Fruit fly (Drosophila melanogaster) whole organism, embryonic: ENCODE results near the gene sws.

Experiments
- ATbp ChIP-seq: fragments of 200-800 bp; sonication (Bioruptor generic); optimal IDR thresholded peaks from 2 replicates; lab custom pipeline; 2017; ENCODE audit warnings: missing biosample characterization, mild to moderate bottlenecking, missing genetic modification characterization, missing genetic modification reagents
- Awh ChIP-seq: fragments of 200-800 bp; sonication (Bioruptor generic); IDR thresholded peaks from 2 replicates; pipeline ENCODE4, ENCODE4 v1.3.6; 2022; ENCODE audit warnings: missing biosample characterization, missing genetic modification characterization
- CG10462 ChIP-seq: fragments of 200-800 bp; sonication (Bioruptor generic); optimal IDR thresholded peaks from 2 replicates; lab custom pipeline; 2016; ENCODE audit warnings: missing biosample characterization, missing genetic modification characterization
- CG10654 ChIP-seq: fragments of 200-800 bp; sonication (Bioruptor generic); optimal IDR thresholded peaks from 2 replicates; lab custom pipeline; 2016; ENCODE audit warnings: missing biosample characterization, missing genetic modification characterization
- CG1603 ChIP-seq: fragments of 200-800 bp; sonication (Bioruptor generic); optimal IDR thresholded peaks from 2 replicates; lab custom pipeline; 2019; ENCODE audit warnings: missing biosample characterization, mild to moderate bottlenecking, missing genetic modification characterization, moderate library complexity
- CG1832 ChIP-seq: fragments of 200-800 bp; sonication (Bioruptor generic); optimal IDR thresholded peaks from 2 replicates; lab custom pipeline; 2017; ENCODE audit warnings: missing biosample characterization, mild to moderate bottlenecking, missing genetic modification characterization, inconsistent platforms
- CG18599 ChIP-seq: fragments of 200-800 bp; sonication (Bioruptor generic); optimal IDR thresholded peaks from 3 replicates; lab custom pipeline; 2017; ENCODE audit warnings: missing biosample characterization, missing genetic modification characterization, mild to moderate bottlenecking, moderate library complexity, missing genetic modification reagents
- CG2875 ChIP-seq: fragments of 200-800 bp; sonication (Bioruptor generic); optimal IDR thresholded peaks from 2 replicates; lab custom pipeline; 2017; ENCODE audit warnings: missing biosample characterization, mild to moderate bottlenecking, missing genetic modification characterization, missing genetic modification reagents
- CG43689 ChIP-seq: fragments of 200-800 bp; sonication (Bioruptor generic); IDR thresholded peaks from 2 replicates; pipeline ENCODE4 v1.3.6; 2022; ENCODE audit warnings: missing biosample characterization, missing genetic modification characterization
- CG4617 ChIP-seq: fragments of 200-800 bp; sonication (Bioruptor generic); optimal IDR thresholded peaks from 3 replicates; lab custom pipeline; 2016; ENCODE audit warnings: missing biosample characterization, missing genetic modification characterization, borderline replicate concordance
- CG7987 ChIP-seq: fragments of 200-800 bp; sonication (Bioruptor generic); optimal IDR thresholded peaks from 2 replicates; lab custom pipeline; 2018; ENCODE audit warnings: missing biosample characterization, mild to moderate bottlenecking, missing genetic modification characterization, moderate library complexity
- CG8388 ChIP-seq: fragments of 200-800 bp; sonication (Bioruptor generic); optimal IDR thresholded peaks from 2 replicates; lab custom pipeline; 2019; ENCODE audit warnings: missing biosample characterization, mild to moderate bottlenecking, missing genetic modification characterization, moderate library complexity
- CG8765 ChIP-seq: fragments of 200-800 bp; sonication (Bioruptor generic); IDR thresholded peaks from 2 replicates; pipeline ENCODE4 v1.3.6; 2022; ENCODE audit warnings: missing biosample characterization, missing genetic modification characterization
- CG9727 ChIP-seq: fragments of 200-800 bp; sonication (Bioruptor generic); optimal IDR thresholded peaks from 3 replicates; lab custom pipeline; 2017; ENCODE audit warnings: missing biosample characterization, mild to moderate bottlenecking, missing genetic modification characterization
- Eip74EF ChIP-seq, 2 experiments: fragments of 200-800 bp in 1 of 2; fragments of >200 bp in 1 of 2; sonication (Bioruptor generic) in 1 of 2; optimal IDR thresholded peaks; 2 replicates each; lab custom pipeline; 2017 to 2019; ENCODE audit warnings: missing biosample characterization in 2 of 2, missing genetic modification characterization in 2 of 2, mild to moderate bottlenecking in 1 of 2, moderate library complexity in 1 of 2
- Ets65A ChIP-seq: fragments of 200-800 bp; sonication (Bioruptor generic); peaks from one replicate; lab custom pipeline; 2016; ENCODE audit warnings: missing biosample characterization, missing genetic modification characterization
- HHEX ChIP-seq: fragments of 200-800 bp; sonication (Bioruptor generic); optimal IDR thresholded peaks from 3 replicates; lab custom pipeline; 2017; ENCODE audit warnings: missing biosample characterization, mild to moderate bottlenecking, missing genetic modification characterization, missing genetic modification reagents
- Hr39 ChIP-seq: fragments of >200 bp; optimal IDR thresholded peaks from 2 replicates; lab custom pipeline; 2017
- Lpt ChIP-seq: fragments of >200 bp; optimal IDR thresholded peaks from 2 replicates; lab custom pipeline; 2018; ENCODE audit warnings: missing biosample characterization, missing genetic modification characterization
- Mad ChIP-seq: fragments of 200-800 bp; sonication (Bioruptor generic); optimal IDR thresholded peaks from 2 replicates; lab custom pipeline; 2016; ENCODE audit warnings: missing biosample characterization, missing genetic modification characterization
- Med ChIP-seq: fragments of 200-800 bp; sonication (Bioruptor generic); peaks from one replicate; lab custom pipeline; 2016; ENCODE audit warnings: missing biosample characterization, missing genetic modification characterization, mild to moderate bottlenecking, inconsistent platforms, moderate library complexity
- NC2α ChIP-seq: fragments of 200-800 bp; sonication (Bioruptor generic); optimal IDR thresholded peaks from 2 replicates; lab custom pipeline; 2016; ENCODE audit warnings: missing biosample characterization, missing genetic modification characterization
- NFAT ChIP-seq: fragments of 200-800 bp; sonication (Bioruptor generic); IDR thresholded peaks from 2 replicates; pipeline ENCODE4 v1.3.6; 2022; ENCODE audit warnings: missing biosample characterization, missing genetic modification characterization
- Nf-YA ChIP-seq: fragments of 200-800 bp; sonication (Bioruptor generic); IDR thresholded peaks from 2 replicates; pipeline ENCODE4 v1.3.6; 2022; ENCODE audit warnings: missing biosample characterization, missing genetic modification characterization
- Oli ChIP-seq: fragments of 200-800 bp; sonication (Bioruptor generic); optimal IDR thresholded peaks from 2 replicates; lab custom pipeline; 2018; ENCODE audit warnings: missing biosample characterization, mild to moderate bottlenecking, missing genetic modification characterization, moderate library complexity
- Six4 ChIP-seq: fragments of 200-800 bp; sonication (Bioruptor generic); optimal IDR thresholded peaks from 2 replicates; lab custom pipeline; 2016; ENCODE audit warnings: missing biosample characterization, missing genetic modification characterization
- Spps ChIP-seq: fragments of 200-800 bp; sonication (Bioruptor generic); optimal IDR thresholded peaks from 2 replicates; lab custom pipeline; 2018; ENCODE audit warnings: missing biosample characterization, mild to moderate bottlenecking, missing genetic modification characterization
- Trl ChIP-seq, 3 experiments: fragments of >200 bp in 2 of 3; fragments of 200-800 bp in 1 of 3; sonication (Bioruptor generic) in 1 of 3; optimal IDR thresholded peaks; 2 replicates in 1 of 3; 3 replicates in 2 of 3; lab custom pipeline; 2016 to 2017; ENCODE audit warnings: missing biosample characterization in 1 of 3, missing genetic modification characterization in 1 of 3
- Usf ChIP-seq: fragments of 200-800 bp; sonication (Bioruptor generic); optimal IDR thresholded peaks from 2 replicates; lab custom pipeline; 2017; ENCODE audit warnings: missing genotype, missing biosample characterization, missing genetic modification characterization
- ase ChIP-seq: fragments of 200-800 bp; sonication (Bioruptor generic); IDR thresholded peaks from 3 replicates; pipeline ENCODE4 v1.3.6; 2022; ENCODE audit warnings: missing biosample characterization, missing genetic modification characterization
- ash1 ChIP-seq: fragments of 200-800 bp; sonication (Bioruptor generic); optimal IDR thresholded peaks from 2 replicates; lab custom pipeline; 2018; ENCODE audit warnings: missing biosample characterization, mild to moderate bottlenecking, missing genetic modification characterization
- bowl ChIP-seq: fragments of 200-800 bp; sonication (Bioruptor generic); IDR thresholded peaks from 2 replicates; pipeline ENCODE4 v1.3.6; 2022; ENCODE audit warnings: missing biosample characterization, missing genetic modification characterization
- br ChIP-seq: fragments of >200 bp; optimal IDR thresholded peaks from 2 replicates; lab custom pipeline; 2017
- chif ChIP-seq, 2 experiments: fragments of 200-800 bp; sonication (Bioruptor generic); optimal IDR thresholded peaks; 3 replicates each; lab custom pipeline; 2016; ENCODE audit warnings: missing biosample characterization in 2 of 2, missing genetic modification characterization in 2 of 2
- crol ChIP-seq: fragments of 200-800 bp; sonication (Bioruptor generic); IDR thresholded peaks from 2 replicates; pipeline ENCODE4 v1.3.6; 2022; ENCODE audit warnings: missing biosample characterization, missing genetic modification characterization
- dm ChIP-seq: fragments of 200-800 bp; sonication (Bioruptor generic); optimal IDR thresholded peaks from 3 replicates; lab custom pipeline; 2016; ENCODE audit warnings: missing biosample characterization, missing genetic modification characterization
- ind ChIP-seq: fragments of 200-800 bp; sonication (Bioruptor generic); optimal IDR thresholded peaks from 3 replicates; lab custom pipeline; 2016; ENCODE audit warnings: missing biosample characterization, missing genetic modification characterization
- kni ChIP-seq: fragments of 200-800 bp; sonication (Bioruptor generic); optimal IDR thresholded peaks from 3 replicates; lab custom pipeline; 2017; ENCODE audit warnings: mild to moderate bottlenecking, missing biosample characterization, missing genetic modification reagents, missing genetic modification characterization
- lmd ChIP-seq: fragments of 200-800 bp; sonication (Bioruptor generic); IDR thresholded peaks from 2 replicates; pipeline ENCODE4 v1.3.6; 2022; ENCODE audit warnings: missing biosample characterization, missing genetic modification characterization
- otp ChIP-seq: fragments of 200-800 bp; sonication (Bioruptor generic); IDR thresholded peaks from 3 replicates; pipeline ENCODE4, ENCODE4 v1.3.6; 2022; ENCODE audit warnings: missing biosample characterization, missing genetic modification characterization
- pan ChIP-seq, 4 experiments: fragments of >200 bp in 3 of 4; fragments of 200-800 bp in 1 of 4; sonication (Bioruptor generic) in 1 of 4; optimal IDR thresholded peaks in 3 of 4; IDR thresholded peaks in 1 of 4; 2 replicates each; pipeline versions ENCODE4 v1.3.6 to Lab custom; 2017 to 2022; ENCODE audit warnings: missing biosample characterization in 2 of 4, missing genetic modification characterization in 2 of 4, mixed read lengths in 1 of 4
- pnt ChIP-seq: fragments of 200-800 bp; sonication (Bioruptor generic); optimal IDR thresholded peaks from 3 replicates; lab custom pipeline; 2016; ENCODE audit warnings: missing biosample characterization, missing genetic modification characterization
- pros ChIP-seq: fragments of 200-800 bp; sonication (Bioruptor generic); optimal IDR thresholded peaks from 3 replicates; lab custom pipeline; 2019; ENCODE audit warnings: missing biosample characterization, mild to moderate bottlenecking, missing genetic modification characterization, moderate library complexity
- pum ChIP-seq: fragments of 200-800 bp; sonication (Bioruptor generic); optimal IDR thresholded peaks from 2 replicates; lab custom pipeline; 2016; ENCODE audit warnings: missing biosample characterization, missing genetic modification characterization
- sqz ChIP-seq: fragments of 200-800 bp; sonication (Bioruptor generic); optimal IDR thresholded peaks from 3 replicates; lab custom pipeline; 2018; ENCODE audit warnings: missing biosample characterization, mild to moderate bottlenecking, missing genetic modification characterization
- sug ChIP-seq: fragments of 200-800 bp; optimal IDR thresholded peaks from 2 replicates; lab custom pipeline; 2019; ENCODE audit warnings: missing biosample characterization, mild to moderate bottlenecking, missing genetic modification characterization, moderate library complexity
- unc-4 ChIP-seq: fragments of 200-800 bp; sonication (Bioruptor generic); IDR thresholded peaks from 2 replicates; pipeline ENCODE4 v1.3.6; 2022; ENCODE audit warnings: missing biosample characterization, missing genetic modification characterization; ENCODE audit not compliant: partially characterized antibody
- zfh1 ChIP-seq: fragments of 200-800 bp; sonication (Bioruptor generic); IDR thresholded peaks from 3 replicates; pipeline ENCODE4 v1.3.6; 2022; ENCODE audit warnings: missing biosample characterization, missing genetic modification characterization

Gene sws

DNA sequence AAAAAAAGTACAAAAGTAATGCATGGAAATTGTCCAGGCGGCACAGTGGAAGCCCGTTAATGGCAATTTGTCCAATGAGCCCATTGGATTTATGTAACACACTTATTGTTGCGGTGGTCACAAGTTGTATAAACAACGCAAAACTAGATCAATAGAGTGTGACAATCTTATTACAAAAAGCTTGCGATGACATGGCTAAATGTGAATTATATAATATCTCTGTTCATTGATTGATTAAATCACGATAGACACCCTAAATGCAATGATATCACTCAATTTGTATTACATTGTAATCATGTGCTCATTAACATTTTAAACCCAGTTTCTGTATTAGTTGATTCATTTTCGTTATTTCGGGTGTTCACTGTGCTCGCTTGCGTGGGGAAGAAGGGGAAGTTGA is 10.0 kb upstream of the sws start (continued):
- TF ChIP-seq sug (tag; lab: Kevin White, UChicago): no peak
- TF ChIP-seq CG7987 (GFP tag; lab: Kevin White, UChicago): no peak
- no peak for TF ChIP-seq sqz
- TF ChIP-seq Oli (tag; lab: Kevin White, UChicago): peak; percentile 13
- TF ChIP-seq Mad (GFP tag; lab: Kevin White, UChicago): no peak
- no peak for TF ChIP-seq chif (GFP tag; optimal IDR thresholded peaks at IDR 0.05; lab: Kevin White, UChicago)
- TF ChIP-seq CG9727: peak; percentile 3
- no peak for TF ChIP-seq Trl (optimal IDR thresholded peaks at IDR 0.05; lab: Kevin White, UChicago)
- no peak for TF ChIP-seq Trl (GFP tag; optimal IDR thresholded peaks at IDR 0.05; lab: Kevin White, UChicago)
- no peak for TF ChIP-seq ash1 (GFP tag; lab: Kevin White, UChicago)
- peak; percentile 13 for TF ChIP-seq CG8388 (GFP tag; lab: Kevin White, UChicago)
- no peak for TF ChIP-seq Nf-YA (GFP tag; lab: Robert Waterston, UW)
- no peak for TF ChIP-seq CG4617 (GFP tag; lab: Kevin White, UChicago)
- peak; percentile 44 for TF ChIP-seq CG1603 (tag; lab: Kevin White, UChicago)
- no peak for TF ChIP-seq CG8765 (GFP tag; lab: Robert Waterston, UW)
- no peak for TF ChIP-seq Spps

dm6 chrX:7976976-7977834 is 9.2 kb upstream of the sws start:
- TF ChIP-seq zfh1 (GFP tag; lab: Robert Waterston, UW) (no peak), lmd (GFP tag; lab: Robert Waterston, UW) (no peak), pros (GFP tag; lab: Kevin White, UChicago) (peak; percentile 49), otp (GFP tag; lab: Robert Waterston, UW) (no peak), bowl (GFP tag; lab: Robert Waterston, UW) (no peak), pan (optimal IDR thresholded peaks at IDR 0.05; lab: Kevin White, UChicago) (peak in 1 of 2 experiments; percentile 28), pan (GFP tag; optimal IDR thresholded peaks at IDR 0.05 in 1 of 2, IDR thresholded peaks at IDR 0.05 in 1 of 2) (peak in 1 of 2 experiments; percentile 64), pum (GFP tag; lab: Kevin White, UChicago) (no peak), unc-4 (no peak), Eip74EF (GFP tag; optimal IDR thresholded peaks at IDR 0.05; lab: Kevin White, UChicago) (no peak), Six4 (GFP tag; lab: Kevin White, UChicago) (no peak), ind (GFP tag; lab: Kevin White, UChicago) (no peak), Med (GFP tag; lab: Kevin White, UChicago) (peak; percentile 37), Usf (GFP tag; lab: Kevin White, UChicago) (no peak), Ets65A (GFP tag; lab: Kevin White, UChicago) (peak; percentile 83), CG10654 (no peak), kni (peak; percentile 39), sqz (no peak), CG10462 (GFP tag; lab: Kevin White, UChicago) (no peak), ATbp (GFP tag; lab: Kevin White, UChicago) (no peak), CG1832 (GFP tag; lab: Kevin White, UChicago) (peak; percentile 75), pnt (no peak), br (no peak), NC2α (GFP tag; lab: Kevin White, UChicago) (no peak), crol (GFP tag; lab: Robert Waterston, UW) (peak; percentile 51), Lpt (GFP tag; lab: Kevin White, UChicago) (peak; percentile 51), NFAT (GFP tag; lab: Robert Waterston, UW) (no peak), dm (GFP tag; lab: Kevin White, UChicago) (no peak), HHEX (GFP tag; lab: Kevin White, UChicago) (no peak), Nf-YA (GFP tag; lab: Robert Waterston, UW) (no peak), ase (GFP tag; lab: Robert Waterston, UW) (no peak), CG43689 (no peak), CG18599 (GFP tag; lab: Kevin White, UChicago) (no peak), CG2875 (GFP tag; lab: Kevin White, UChicago) (no peak), Hr39 (lab: Kevin White, UChicago) (peak; percentile 98), Awh (no peak)
